Worm (Caenorhabditis elegans) whole organism, late embryonic: ENCODE measurements around the gene srx-58.

Experiments
- K02D7.2 ChIP-seq: sonication (generic microtip); optimal IDR thresholded peaks from 2 replicates; lab custom pipeline; 2017; ENCODE audit warnings: mild to moderate bottlenecking, missing genetic modification characterization, missing compliant biosample characterization
- K09A11.1 ChIP-seq: sonication (generic microtip); optimal IDR thresholded peaks from 2 replicates; lab custom pipeline; 2017; ENCODE audit warnings: antibody characterized with exemption, mild to moderate bottlenecking, missing genetic modification characterization, missing compliant biosample characterization; ENCODE audit not compliant: insufficient read depth
- T23F11.4 ChIP-seq: fragments of 200-800 bp; sonication (Bioruptor generic); optimal IDR thresholded peaks from 2 replicates; lab custom pipeline; 2018; ENCODE audit warnings: mild to moderate bottlenecking, missing genetic modification characterization, missing compliant biosample characterization
- ahr-1 ChIP-seq: sonication (generic microtip); optimal IDR thresholded peaks from 2 replicates; lab custom pipeline; 2016; ENCODE audit warnings: missing genetic modification characterization, missing compliant biosample characterization
- ama-1 ChIP-seq: fragments of 150-350 bp; optimal IDR thresholded peaks from 2 replicates; lab custom pipeline; 2014
- ceh-14 ChIP-seq: sonication (generic microtip); optimal IDR thresholded peaks from 2 replicates; lab custom pipeline; 2016; ENCODE audit warnings: missing genotype, missing genetic modification characterization, missing compliant biosample characterization
- ceh-24 ChIP-seq: sonication (generic microtip); optimal IDR thresholded peaks from 2 replicates; lab custom pipeline; 2016; ENCODE audit warnings: mild to moderate bottlenecking, missing genetic modification characterization, missing compliant biosample characterization
- ceh-34 ChIP-seq: sonication (generic microtip); optimal IDR thresholded peaks from 2 replicates; lab custom pipeline; 2016; ENCODE audit warnings: mild to moderate bottlenecking, missing genetic modification characterization, missing compliant biosample characterization
- ceh-6 ChIP-seq: fragments of 200-800 bp; sonication (Bioruptor generic); optimal IDR thresholded peaks from 2 replicates; lab custom pipeline; 2018; ENCODE audit warnings: mild to moderate bottlenecking, missing genetic modification characterization, missing compliant biosample characterization
- ceh-9 ChIP-seq: sonication (generic microtip); optimal IDR thresholded peaks from 2 replicates; lab custom pipeline; 2016; ENCODE audit warnings: mild to moderate bottlenecking, missing genetic modification characterization, inconsistent platforms, missing compliant biosample characterization
- dve-1 ChIP-seq: sonication (generic microtip); optimal IDR thresholded peaks from 2 replicates; lab custom pipeline; 2017; ENCODE audit warnings: antibody characterized with exemption, mild to moderate bottlenecking, missing genetic modification characterization, missing compliant biosample characterization
- eyg-1 ChIP-seq: sonication (generic microtip); optimal IDR thresholded peaks from 2 replicates; lab custom pipeline; 2016; ENCODE audit warnings: missing genotype, missing genetic modification characterization, missing compliant biosample characterization
- fax-1 ChIP-seq: sonication (generic microtip); optimal IDR thresholded peaks from 2 replicates; lab custom pipeline; 2016; ENCODE audit warnings: missing genotype, missing genetic modification characterization, missing compliant biosample characterization
- fkh-10 ChIP-seq: fragments of 150-350 bp; optimal IDR thresholded peaks from 2 replicates; lab custom pipeline; 2014; ENCODE audit warnings: missing biosample characterization, missing genetic modification reagents, missing genetic modification characterization
- fkh-6 ChIP-seq: sonication (generic microtip); optimal IDR thresholded peaks from 2 replicates; lab custom pipeline; 2016; ENCODE audit warnings: missing genetic modification characterization, missing compliant biosample characterization
- hlh-15 ChIP-seq: sonication (generic microtip); optimal IDR thresholded peaks from 2 replicates; lab custom pipeline; 2016; ENCODE audit warnings: missing genetic modification characterization, missing compliant biosample characterization
- hlh-6 ChIP-seq: sonication (generic microtip); optimal IDR thresholded peaks from 2 replicates; lab custom pipeline; 2016; ENCODE audit warnings: missing genotype, missing genetic modification characterization, missing compliant biosample characterization
- lim-6 ChIP-seq: sonication (generic microtip); optimal IDR thresholded peaks from 2 replicates; lab custom pipeline; 2016; ENCODE audit warnings: missing genetic modification characterization, missing compliant biosample characterization
- madf-2 ChIP-seq: sonication (generic microtip); optimal IDR thresholded peaks from 2 replicates; lab custom pipeline; 2017; ENCODE audit warnings: missing genetic modification characterization, missing compliant biosample characterization
- nfya-1 ChIP-seq: sonication (generic microtip); optimal IDR thresholded peaks from 2 replicates; lab custom pipeline; 2017; ENCODE audit warnings: missing genetic modification characterization, mild to moderate bottlenecking, missing compliant biosample characterization, antibody characterized with exemption, moderate library complexity
- nhr-232 ChIP-seq: sonication (generic microtip); optimal IDR thresholded peaks from 2 replicates; lab custom pipeline; 2016; ENCODE audit warnings: missing genetic modification characterization, missing compliant biosample characterization
- npax-4 ChIP-seq: sonication (generic microtip); optimal IDR thresholded peaks from 2 replicates; lab custom pipeline; 2016; ENCODE audit warnings: missing genetic modification characterization, missing compliant biosample characterization
- odd-2 ChIP-seq: sonication (generic microtip); optimal IDR thresholded peaks from 2 replicates; lab custom pipeline; 2017; ENCODE audit warnings: antibody characterized with exemption, mild to moderate bottlenecking, missing genetic modification characterization, missing compliant biosample characterization
- pag-3 ChIP-seq: sonication (generic microtip); optimal IDR thresholded peaks from 2 replicates; lab custom pipeline; 2016; ENCODE audit warnings: missing compliant biosample characterization, missing genetic modification characterization, borderline replicate concordance
- pat-9 ChIP-seq: fragments of 200-800 bp; sonication (Bioruptor generic); optimal IDR thresholded peaks from 2 replicates; lab custom pipeline; 2018; ENCODE audit warnings: mild to moderate bottlenecking, missing genetic modification characterization, moderate library complexity, missing compliant biosample characterization
- pax-1 ChIP-seq: fragments of 150-350 bp; optimal IDR thresholded peaks from 2 replicates; lab custom pipeline; 2014; ENCODE audit warnings: missing biosample characterization, missing genetic modification characterization
- pha-2 ChIP-seq: sonication (generic microtip); optimal IDR thresholded peaks from 2 replicates; lab custom pipeline; 2017; ENCODE audit warnings: mild to moderate bottlenecking, missing genetic modification characterization, missing compliant biosample characterization
- pha-4 ChIP-seq: fragments of 150-350 bp; optimal IDR thresholded peaks from 2 replicates; lab custom pipeline; 2018; ENCODE audit warnings: missing biosample characterization, missing genetic modification reagents, missing genetic modification characterization
- pros-1 ChIP-seq: fragments of 150-350 bp; optimal IDR thresholded peaks from 2 replicates; lab custom pipeline; 2014; ENCODE audit warnings: missing biosample characterization, missing genetic modification reagents, missing genetic modification characterization
- ref-2 ChIP-seq: sonication (generic microtip); optimal IDR thresholded peaks from 2 replicates; lab custom pipeline; 2016; ENCODE audit warnings: missing genetic modification characterization, missing compliant biosample characterization
- rnt-1 ChIP-seq: sonication (generic microtip); optimal IDR thresholded peaks from 2 replicates; lab custom pipeline; 2016; ENCODE audit warnings: missing genetic modification characterization, missing compliant biosample characterization
- sox-2 ChIP-seq: fragments of 200-800 bp; sonication (Bioruptor generic); IDR thresholded peaks from 2 replicates; pipeline ENCODE4 v1.3.6; 2022; ENCODE audit warnings: missing genetic modification reagents, missing genetic modification characterization, missing compliant biosample characterization
- syd-9 ChIP-seq: sonication (generic microtip); optimal IDR thresholded peaks from 2 replicates; lab custom pipeline; 2016; ENCODE audit warnings: mild to moderate bottlenecking, missing genetic modification characterization, moderate library complexity, missing compliant biosample characterization
- tbx-2 ChIP-seq: sonication (generic microtip); optimal IDR thresholded peaks from 2 replicates; lab custom pipeline; 2016; ENCODE audit warnings: missing genetic modification characterization, missing compliant biosample characterization
- tbx-7 ChIP-seq: sonication (generic microtip); optimal IDR thresholded peaks from 2 replicates; lab custom pipeline; 2016; ENCODE audit warnings: missing genotype, missing genetic modification characterization, missing compliant biosample characterization
- ttx-3 ChIP-seq: sonication (generic microtip); optimal IDR thresholded peaks from 2 replicates; lab custom pipeline; 2016; ENCODE audit warnings: missing genetic modification reagents, missing genetic modification characterization, missing compliant biosample characterization
- unc-42 ChIP-seq: sonication (generic microtip); optimal IDR thresholded peaks from 2 replicates; lab custom pipeline; 2016; ENCODE audit warnings: missing genotype, missing genetic modification characterization, missing compliant biosample characterization
- unc-55 ChIP-seq: sonication (generic microtip); optimal IDR thresholded peaks from 2 replicates; lab custom pipeline; 2017; ENCODE audit warnings: missing biosample characterization, missing genetic modification reagents, missing genetic modification characterization
- ztf-16 ChIP-seq: sonication (generic microtip); optimal IDR thresholded peaks from 2 replicates; lab custom pipeline; 2017; ENCODE audit warnings: missing genetic modification characterization, missing compliant biosample characterization

Gene srx-58

ce11 chrV:15339363-15339762, 13.1 kb upstream of the srx-58 start, which contains the start of gene clec-228:
Gene clec-228 (minus strand): TSS chrV:15339463.
- no peak for TF ChIP-seq ttx-3
- no peak for TF ChIP-seq rnt-1 (tag; lab: Kevin White, UChicago)
- no peak for TF ChIP-seq npax-4 (tag; lab: Kevin White, UChicago)
- TF ChIP-seq ref-2 (tag; lab: Kevin White, UChicago) = no peak
- no peak for TF ChIP-seq pag-3
- TF ChIP-seq pros-1 = no peak
- TF ChIP-seq ceh-24 (tag; lab: Kevin White, UChicago) = no peak
- no peak for TF ChIP-seq nfya-1 (tag; lab: Kevin White, UChicago)
- no peak for TF ChIP-seq fax-1 (tag; lab: Kevin White, UChicago)
- no peak for TF ChIP-seq odd-2 (tag; lab: Kevin White, UChicago)

- TF ChIP-seq eyg-1 (tag; lab: Kevin White, UChicago) (no peak), tbx-7 (no peak), tbx-2 (tag; lab: Kevin White, UChicago) (no peak), pha-2 (no peak), pax-1 (tag; lab: Kevin White, UChicago) (no peak), sox-2 (GFP tag; lab: Robert Waterston, UW) (no peak), unc-42 (no peak), lim-6 (tag; lab: Kevin White, UChicago) (no peak), dve-1 (tag; lab: Kevin White, UChicago) (no peak), ceh-9 (tag; lab: Kevin White, UChicago) (no peak)
These were observed 11.1 kb upstream of the srx-58 start, which contains the start of gene clec-229 for ce11 chrV:15341404-15341803. Gene clec-229 (minus strand): TSS chrV:15341504.

- TF ChIP-seq hlh-6 (tag; lab: Kevin White, UChicago) = no peak
- no peak for TF ChIP-seq hlh-15
- TF ChIP-seq fkh-10 (GFP tag; lab: Kevin White, UChicago) = no peak
- TF ChIP-seq ama-1 = no peak
- no peak for TF ChIP-seq K09A11.1 (tag; lab: Kevin White, UChicago)
- TF ChIP-seq unc-55 (GFP tag; lab: Kevin White, UChicago) = no peak
- no peak for TF ChIP-seq pax-1 (tag; lab: Kevin White, UChicago)
- no peak for TF ChIP-seq ceh-24 (tag; lab: Kevin White, UChicago)
- TF ChIP-seq madf-2 (tag; lab: Kevin White, UChicago) = no peak
- TF ChIP-seq syd-9 = no peak
- TF ChIP-seq fkh-6 = no peak
- no peak for TF ChIP-seq K02D7.2 (tag; lab: Kevin White, UChicago)
- TF ChIP-seq tbx-7 = no peak
- no peak for TF ChIP-seq ahr-1 (tag; lab: Kevin White, UChicago)
- TF ChIP-seq ceh-34 (tag; lab: Kevin White, UChicago) = no peak
- TF ChIP-seq nhr-232 (tag; lab: Kevin White, UChicago) = no peak
- TF ChIP-seq ceh-6 (GFP tag; lab: Kevin White, UChicago) = no peak
- TF ChIP-seq ceh-14 (tag; lab: Kevin White, UChicago) = no peak
These were observed 8.0 kb upstream of the srx-58 start, which contains the start of gene wrt-8 for ce11 chrV:15344481-15344880. Gene wrt-8 (minus strand): TSS chrV:15344581.

ce11 chrV:15347292-15347691, 5.2 kb upstream of the srx-58 start, which contains the start of gene C29F3.3:
Gene C29F3.3 (minus strand): TSS chrV:15347392.
- TF ChIP-seq ahr-1 (tag; lab: Kevin White, UChicago) (no peak), tbx-7 (no peak), ztf-16 (tag; lab: Kevin White, UChicago) (no peak), dve-1 (tag; lab: Kevin White, UChicago) (no peak), pha-4 (tag; lab: Kevin White, UChicago) (no peak), eyg-1 (tag; lab: Kevin White, UChicago) (no peak), ceh-14 (tag; lab: Kevin White, UChicago) (no peak), ttx-3 (no peak), pat-9 (tag; lab: Kevin White, UChicago) (no peak), T23F11.4 (no peak)
- TF ChIP-seq, all 69 proteins: peak for 0
